Worm (Caenorhabditis elegans) whole organism, L2 larva: ENCODE measurements around the gene Y60C6A.2.
A peak's percentile ranks its signal among the peaks of the same experiment; 100 is the strongest.

ENCODE experiments used
- C34F6.9 ChIP-seq: fragments of 150-350 bp; optimal IDR thresholded peaks from 2 replicates; lab custom pipeline; 2014; ENCODE audit warnings: missing biosample characterization, missing genetic modification characterization
- F13H6.1 ChIP-seq: sonication (generic microtip); optimal IDR thresholded peaks from 2 replicates; lab custom pipeline; 2016; ENCODE audit warnings: missing genetic modification characterization, missing compliant biosample characterization
- R02D3.7 ChIP-seq: fragments of 150-350 bp; optimal IDR thresholded peaks from 2 replicates; lab custom pipeline; 2014; ENCODE audit warnings: missing biosample characterization, missing genetic modification characterization
- Y55F3AM.14 ChIP-seq: fragments of 200-800 bp; sonication (Bioruptor generic); optimal IDR thresholded peaks from 2 replicates; lab custom pipeline; 2018; ENCODE audit warnings: mild to moderate bottlenecking, missing genetic modification characterization, missing compliant biosample characterization
- ZK546.5 ChIP-seq: sonication (generic microtip); optimal IDR thresholded peaks from 2 replicates; lab custom pipeline; 2017; ENCODE audit warnings: missing biosample characterization, missing genetic modification characterization
- alr-1 ChIP-seq: fragments of 150-350 bp; optimal IDR thresholded peaks from 2 replicates; lab custom pipeline; 2014; ENCODE audit warnings: missing biosample characterization, missing genetic modification characterization
- aly-2 ChIP-seq: fragments of 150-350 bp; optimal IDR thresholded peaks from 2 replicates; lab custom pipeline; 2014; ENCODE audit warnings: missing biosample characterization, missing genetic modification characterization
- ama-1 ChIP-seq: fragments of 150-350 bp; optimal IDR thresholded peaks from 2 replicates; lab custom pipeline; 2018; ENCODE audit warnings: inconsistent platforms
- blmp-1 ChIP-seq: sonication (generic microtip); optimal IDR thresholded peaks from 2 replicates; lab custom pipeline; 2017; ENCODE audit warnings: missing genetic modification characterization, mild to moderate bottlenecking, missing compliant biosample characterization, antibody characterized with exemption, moderate library complexity; ENCODE audit not compliant: insufficient read depth
- ceh-16 ChIP-seq: fragments of 150-350 bp; optimal IDR thresholded peaks from 2 replicates; lab custom pipeline; 2014; ENCODE audit warnings: missing biosample characterization, missing genetic modification characterization
- ceh-82 ChIP-seq: fragments of 150-350 bp; optimal IDR thresholded peaks from 2 replicates; lab custom pipeline; 2014; ENCODE audit warnings: missing biosample characterization, missing genetic modification characterization
- crh-2 ChIP-seq: sonication (generic microtip); optimal IDR thresholded peaks from 2 replicates; lab custom pipeline; 2017; ENCODE audit warnings: missing biosample characterization, missing genetic modification characterization
- dmd-4 ChIP-seq: sonication (generic microtip); optimal IDR thresholded peaks from 2 replicates; lab custom pipeline; 2017; ENCODE audit warnings: missing biosample characterization, missing genetic modification characterization
- egl-27 ChIP-seq: sonication (generic microtip); optimal IDR thresholded peaks from 3 replicates; lab custom pipeline; 2017; ENCODE audit warnings: missing biosample characterization, missing genetic modification reagents, missing genetic modification characterization
- elt-1 ChIP-seq: fragments of 150-350 bp; optimal IDR thresholded peaks from 2 replicates; lab custom pipeline; 2014; ENCODE audit warnings: missing biosample characterization, missing genetic modification characterization
- elt-3 ChIP-seq: sonication (generic microtip); optimal IDR thresholded peaks from 2 replicates; lab custom pipeline; 2017; ENCODE audit warnings: missing biosample characterization, missing genetic modification characterization
- fos-1 ChIP-seq: fragments of 150-350 bp; optimal IDR thresholded peaks from 2 replicates; lab custom pipeline; 2014; ENCODE audit warnings: missing biosample characterization, missing genetic modification characterization
- gmeb-1 ChIP-seq: fragments of 150-350 bp; optimal IDR thresholded peaks from 2 replicates; lab custom pipeline; 2014; ENCODE audit warnings: missing biosample characterization, missing genetic modification characterization
- lin-11 ChIP-seq: fragments of 150-350 bp; sonication (generic microtip); optimal IDR thresholded peaks from 2 replicates; lab custom pipeline; 2014; ENCODE audit warnings: missing biosample characterization, missing genetic modification characterization, inconsistent platforms, mixed read lengths
- lin-13 ChIP-seq: fragments of 150-350 bp; optimal IDR thresholded peaks from 2 replicates; lab custom pipeline; 2014; ENCODE audit warnings: missing biosample characterization, missing genetic modification reagents, missing genetic modification characterization
- lin-39 ChIP-seq: fragments of 150-350 bp; optimal IDR thresholded peaks from 2 replicates; lab custom pipeline; 2014; ENCODE audit warnings: missing biosample characterization, missing genetic modification reagents, missing genetic modification characterization
- lsy-2 ChIP-seq, 2 experiments: fragments of 150-350 bp in 1 of 2; sonication (generic microtip) in 1 of 2; optimal IDR thresholded peaks; 2 replicates each; lab custom pipeline; 2014 to 2017; ENCODE audit warnings: missing biosample characterization in 2 of 2, missing genetic modification characterization in 2 of 2
- mab-5 ChIP-seq: fragments of 150-350 bp; optimal IDR thresholded peaks from 2 replicates; lab custom pipeline; 2014; ENCODE audit warnings: missing biosample characterization, missing genetic modification characterization
- mbf-1 ChIP-seq: sonication (generic microtip); optimal IDR thresholded peaks from 2 replicates; lab custom pipeline; 2017; ENCODE audit warnings: missing biosample characterization, missing genetic modification characterization
- mdl-1 ChIP-seq, 2 experiments: fragments of 150-350 bp in 1 of 2; sonication (generic microtip) in 1 of 2; optimal IDR thresholded peaks; 2 replicates each; lab custom pipeline; 2017; ENCODE audit warnings: missing biosample characterization in 2 of 2, missing genetic modification characterization in 2 of 2
- nhr-10 ChIP-seq: sonication (generic microtip); optimal IDR thresholded peaks from 2 replicates; lab custom pipeline; 2017; ENCODE audit warnings: missing biosample characterization, missing genetic modification characterization
- nhr-11 ChIP-seq: fragments of 150-350 bp; optimal IDR thresholded peaks from 2 replicates; lab custom pipeline; 2014; ENCODE audit warnings: missing biosample characterization, missing genetic modification characterization
- nhr-12 ChIP-seq: fragments of 150-350 bp; optimal IDR thresholded peaks from 2 replicates; lab custom pipeline; 2014; ENCODE audit warnings: missing biosample characterization, missing genetic modification characterization
- nhr-129 ChIP-seq: fragments of 150-350 bp; optimal IDR thresholded peaks from 2 replicates; lab custom pipeline; 2014; ENCODE audit warnings: missing biosample characterization, missing genetic modification characterization
- nhr-21 ChIP-seq: fragments of 150-350 bp; optimal IDR thresholded peaks from 2 replicates; lab custom pipeline; 2014; ENCODE audit warnings: missing biosample characterization, missing genetic modification characterization
- nhr-23 ChIP-seq: fragments of 150-350 bp; optimal IDR thresholded peaks from 2 replicates; lab custom pipeline; 2014; ENCODE audit warnings: missing biosample characterization, missing genetic modification reagents, missing genetic modification characterization
- nhr-237 ChIP-seq: fragments of 150-350 bp; optimal IDR thresholded peaks from 2 replicates; lab custom pipeline; 2014; ENCODE audit warnings: missing biosample characterization, missing genetic modification characterization
- nhr-25 ChIP-seq: fragments of 150-350 bp; sonication (generic microtip); optimal IDR thresholded peaks from 3 replicates; lab custom pipeline; 2014; ENCODE audit warnings: missing biosample characterization, missing genetic modification characterization
- nhr-77 ChIP-seq: fragments of 150-350 bp; optimal IDR thresholded peaks from 2 replicates; lab custom pipeline; 2014; ENCODE audit warnings: missing biosample characterization, missing genetic modification characterization
- peb-1 ChIP-seq: fragments of 150-350 bp; optimal IDR thresholded peaks from 2 replicates; lab custom pipeline; 2014; ENCODE audit warnings: missing biosample characterization, missing genetic modification characterization
- sem-4 ChIP-seq: fragments of 150-350 bp; optimal IDR thresholded peaks from 2 replicates; lab custom pipeline; 2014; ENCODE audit warnings: missing biosample characterization, missing genetic modification reagents, missing genetic modification characterization
- skn-1 ChIP-seq: sonication (generic microtip); optimal IDR thresholded peaks from 2 replicates; lab custom pipeline; 2017; ENCODE audit warnings: missing biosample characterization, missing genetic modification characterization
- sma-3 ChIP-seq: sonication (generic microtip); optimal IDR thresholded peaks from 2 replicates; lab custom pipeline; 2016; ENCODE audit warnings: missing genetic modification reagents, missing genetic modification characterization, missing compliant biosample characterization
- sma-9 ChIP-seq, 2 experiments: fragments of 150-350 bp in 1 of 2; sonication (generic microtip) in 1 of 2; optimal IDR thresholded peaks; 2 replicates each; lab custom pipeline; 2014 to 2016; ENCODE audit warnings: missing genetic modification characterization in 2 of 2, mild to moderate bottlenecking in 1 of 2, missing biosample characterization in 1 of 2, missing compliant biosample characterization in 1 of 2, missing genetic modification reagents in 1 of 2, moderate library complexity in 1 of 2
- snpc-4 ChIP-seq: fragments of 150-350 bp; optimal IDR thresholded peaks from 2 replicates; lab custom pipeline; 2014; ENCODE audit warnings: missing biosample characterization, missing genetic modification characterization
- unc-39 ChIP-seq: fragments of 150-350 bp; optimal IDR thresholded peaks from 2 replicates; lab custom pipeline; 2014; ENCODE audit warnings: missing biosample characterization, missing genetic modification characterization
- unc-55 ChIP-seq: fragments of 150-350 bp; sonication (generic microtip); optimal IDR thresholded peaks from 3 replicates; lab custom pipeline; 2014; ENCODE audit warnings: missing biosample characterization, missing genetic modification reagents, missing genetic modification characterization
- zag-1 ChIP-seq: fragments of 150-350 bp; optimal IDR thresholded peaks from 2 replicates; lab custom pipeline; 2014; ENCODE audit warnings: missing biosample characterization, missing genetic modification characterization
- ztf-1 ChIP-seq: fragments of 200-800 bp; sonication (Bioruptor generic); conservative IDR thresholded peaks from 2 replicates; pipeline ENCODE4 v1.3.6; 2022; ENCODE audit warnings: missing genetic modification characterization, missing compliant biosample characterization
- ztf-11 ChIP-seq: sonication (generic microtip); optimal IDR thresholded peaks from 2 replicates; lab custom pipeline; 2017; ENCODE audit warnings: missing biosample characterization, missing genetic modification characterization
- ztf-4 ChIP-seq: fragments of 150-350 bp; optimal IDR thresholded peaks from 2 replicates; lab custom pipeline; 2014; ENCODE audit warnings: missing biosample characterization, missing genetic modification characterization

Y60C6A.2 gene

ce11 chrV:4785333-4785852 lies at the start of gene Y60C6A.2, which contains the start of gene Y60C6A.3:
Y60C6A.2 (minus strand) TSS chrV:4785433.
Y60C6A.3 (plus strand) TSS chrV:4785802.
- TF ChIP-seq lsy-2 (tag; optimal IDR thresholded peaks at IDR 0.05; lab: Kevin White, UChicago) (no peak), unc-39 (tag; lab: Kevin White, UChicago) (no peak), R02D3.7 (tag; lab: Kevin White, UChicago) (no peak), gmeb-1 (no peak), ztf-1 (GFP tag; lab: Robert Waterston, UW) (no peak), skn-1 (tag; lab: Kevin White, UChicago) (no peak), mdl-1 (tag; optimal IDR thresholded peaks at IDR 0.05; lab: Kevin White, UChicago) (no peak), nhr-23 (no peak)

- TF ChIP-seq nhr-25 (tag; lab: Kevin White, UChicago) = no peak
- no peak for TF ChIP-seq sma-3
- TF ChIP-seq unc-39 (tag; lab: Kevin White, UChicago) = no peak
- no peak for TF ChIP-seq crh-2 (tag; lab: Kevin White, UChicago)
- no peak for TF ChIP-seq mbf-1 (tag; lab: Kevin White, UChicago)
- TF ChIP-seq snpc-4 (tag; lab: Kevin White, UChicago) = no peak
- TF ChIP-seq nhr-77 (tag; lab: Kevin White, UChicago) = no peak
- no peak for TF ChIP-seq fos-1 (tag; lab: Kevin White, UChicago)
- no peak for TF ChIP-seq ztf-11 (tag; lab: Kevin White, UChicago)
- no peak for TF ChIP-seq blmp-1
- no peak for TF ChIP-seq ama-1 (lab: Kevin White, UChicago)
- no peak for TF ChIP-seq lsy-2 (tag; optimal IDR thresholded peaks at IDR 0.05; lab: Kevin White, UChicago)
- TF ChIP-seq R02D3.7 (tag; lab: Kevin White, UChicago) = no peak
- TF ChIP-seq ztf-4 = no peak
- no peak for TF ChIP-seq egl-27 (tag; lab: Kevin White, UChicago)
- TF ChIP-seq skn-1 (tag; lab: Kevin White, UChicago) = no peak
- TF ChIP-seq nhr-21 (tag; lab: Kevin White, UChicago) = no peak
- no peak for TF ChIP-seq lin-13
- TF ChIP-seq zag-1 = no peak
These were observed 49.0 kb upstream of the Y60C6A.2 start, which contains the start of gene C37H5.14 for ce11 chrV:4834277-4834676. C37H5.14 (minus strand) TSS chrV:4834377.

- TF ChIP-seq alr-1 = no peak
- peak; percentile 36 for TF ChIP-seq blmp-1
- TF ChIP-seq ceh-82 = peak; percentile 76
- peak; percentile 59 for TF ChIP-seq Y55F3AM.14
- peak; percentile 70 for TF ChIP-seq C34F6.9 (tag; lab: Kevin White, UChicago)
- no peak for TF ChIP-seq ztf-11 (tag; lab: Kevin White, UChicago)
- peak; percentile 49 for TF ChIP-seq nhr-21 (tag; lab: Kevin White, UChicago)
- peak; percentile 78 for TF ChIP-seq nhr-129
- TF ChIP-seq mbf-1 (tag; lab: Kevin White, UChicago) = no peak
- no peak for TF ChIP-seq elt-1 (tag; lab: Kevin White, UChicago)
- TF ChIP-seq F13H6.1 = peak; percentile 82
- TF ChIP-seq ZK546.5 (tag; lab: Kevin White, UChicago) = no peak
- TF ChIP-seq crh-2 (tag; lab: Kevin White, UChicago) = peak; percentile 88
- TF ChIP-seq ztf-4 = peak; percentile 75
- peak; percentile 70 for TF ChIP-seq fos-1 (tag; lab: Kevin White, UChicago)
- no peak for TF ChIP-seq skn-1 (tag; lab: Kevin White, UChicago)
- no peak for TF ChIP-seq dmd-4 (tag; lab: Kevin White, UChicago)
- no peak for TF ChIP-seq nhr-237
- no peak for TF ChIP-seq egl-27 (tag; lab: Kevin White, UChicago)
- TF ChIP-seq lin-11 (tag; lab: Kevin White, UChicago) = peak; percentile 89
- no peak for TF ChIP-seq sem-4 (tag; lab: Kevin White, UChicago)
- no peak for TF ChIP-seq nhr-10 (tag; lab: Kevin White, UChicago)
- TF ChIP-seq lin-39 (tag; lab: Kevin White, UChicago) = no peak
- no peak for TF ChIP-seq aly-2 (tag; lab: Kevin White, UChicago)
- TF ChIP-seq lin-13 = peak; percentile 80
- TF ChIP-seq R02D3.7 (tag; lab: Kevin White, UChicago) = no peak
- peak; percentile 82 for TF ChIP-seq sma-9 (GFP tag; optimal IDR thresholded peaks at IDR 0.05; lab: Kevin White, UChicago)
- TF ChIP-seq sma-9 (tag; optimal IDR thresholded peaks at IDR 0.05; lab: Kevin White, UChicago) = no peak
- peak; percentile 39 for TF ChIP-seq mab-5 (tag; lab: Kevin White, UChicago)
- no peak for TF ChIP-seq nhr-12 (tag; lab: Kevin White, UChicago)
- TF ChIP-seq gmeb-1 = peak; percentile 79
- no peak for TF ChIP-seq elt-3 (tag; lab: Kevin White, UChicago)
- peak; percentile 96 for TF ChIP-seq unc-55 (GFP tag; lab: Kevin White, UChicago)
- peak; percentile 42 to 92 for TF ChIP-seq lsy-2 (tag; optimal IDR thresholded peaks at IDR 0.05; lab: Kevin White, UChicago)
- TF ChIP-seq peb-1 (tag; lab: Kevin White, UChicago) = no peak
- no peak for TF ChIP-seq nhr-11 (tag; lab: Kevin White, UChicago)
- TF ChIP-seq unc-39 (tag; lab: Kevin White, UChicago) = no peak
- peak; percentile 61 for TF ChIP-seq ceh-16
- peak; percentile 49 for TF ChIP-seq zag-1
- peak in 1 of 2 experiments; percentile 10 for TF ChIP-seq mdl-1 (tag; optimal IDR thresholded peaks at IDR 0.05; lab: Kevin White, UChicago)
These were observed 41.6 kb upstream of the Y60C6A.2 start, which contains the start of the genes hsp-6 and C37H5.5 for ce11 chrV:4826710-4827380. hsp-6 (minus strand) TSS chrV:4826760. C37H5.5 (plus strand) TSS chrV:4827360.
